2 fruit fly cellular contexts compared by ENCODE assay signal in genomic region chr3L:10735095-10735494, dm6.
A peak's percentile ranks its signal among the peaks of the same experiment; 100 is the strongest.
TF ChIP-seq lines count a peak whose summit lies in the region.

No protein-coding gene starts in this region.

TF ChIP-seq in whole organism, embryonic, 481 proteins besides CTCF, POLR2A, EP300 and RAD21 (continued from another document and continues in another):
- TF ChIP-seq E2f1 (GFP tag; IDR thresholded peaks at IDR 0.05; lab: Robert Waterston, UW) (peak; percentile 24; the same call in 1 of the 2 replicates), ssp (GFP tag; IDR thresholded peaks at IDR 0.05; lab: Robert Waterston, UW) (peak; percentile 40), CG14441 (GFP tag; IDR thresholded peaks at IDR 0.05; lab: Robert Waterston, UW) (0 out of 2 replicates have a peak, but pooled peaks have one; percentile 23), CG4707 (GFP tag; optimal IDR thresholded peaks at IDR 0.05; lab: Kevin White, UChicago) (peak; percentile 38), ci (GFP tag; IDR thresholded peaks at IDR 0.05; lab: Robert Waterston, UW) (peak; percentile 79), Fer3 (tag; optimal IDR thresholded peaks at IDR 0.05; lab: Kevin White, UChicago) (peak; percentile 70), CoRest (tag; optimal IDR thresholded peaks at IDR 0.05; lab: Kevin White, UChicago) (peak; percentile 73), abd-A (tag; optimal IDR thresholded peaks at IDR 0.05; lab: Kevin White, UChicago) (peak; percentile 0), CG7357 (GFP tag; IDR thresholded peaks at IDR 0.05; lab: Robert Waterston, UW) (0 out of 3 replicates have a peak, but pooled peaks have one; percentile 23), jing (GFP tag; optimal IDR thresholded peaks at IDR 0.05; lab: Kevin White, UChicago) (peak; percentile 38), Hr51 (GFP tag; optimal IDR thresholded peaks at IDR 0.05; lab: Kevin White, UChicago) (peak in 1 of 2 experiments; percentile 78), BEAF-32 (GFP tag; optimal IDR thresholded peaks at IDR 0.05; lab: Kevin White, UChicago) (no peak), CG12219 (GFP tag; optimal IDR thresholded peaks at IDR 0.05; lab: Kevin White, UChicago) (peak; percentile 58), crc (GFP tag; optimal IDR thresholded peaks at IDR 0.05; lab: Kevin White, UChicago) (peak; percentile 64), HmgZ (tag; optimal IDR thresholded peaks at IDR 0.05; lab: Kevin White, UChicago) (peak; percentile 54), D (optimal IDR thresholded peaks at IDR 0.05; lab: Kevin White, UChicago) (no peak), D (GFP tag; optimal IDR thresholded peaks at IDR 0.05; lab: Kevin White, UChicago) (no peak), CG10979 (tag; optimal IDR thresholded peaks at IDR 0.05; lab: Kevin White, UChicago) (peak; percentile 17), ase (GFP tag; IDR thresholded peaks at IDR 0.05; lab: Robert Waterston, UW) (0 out of 3 replicates have a peak, but pooled peaks have one; percentile 38), nau (GFP tag; optimal IDR thresholded peaks at IDR 0.05; lab: Kevin White, UChicago) (no peak), CG18011 (GFP tag; optimal IDR thresholded peaks at IDR 0.05; lab: Kevin White, UChicago) (no peak), dmrt99B (tag; optimal IDR thresholded peaks at IDR 0.05; lab: Kevin White, UChicago) (peak; percentile 60), zfh2 (GFP tag; optimal IDR thresholded peaks at IDR 0.05; lab: Kevin White, UChicago) (no peak), H15 (GFP tag; IDR thresholded peaks at IDR 0.05; lab: Robert Waterston, UW) (no peak), yki (optimal IDR thresholded peaks at IDR 0.05; lab: Kevin White, UChicago) (no peak), C15 (GFP tag; IDR thresholded peaks at IDR 0.05; lab: Robert Waterston, UW) (peak; percentile 70; the same call in 1 of the 3 replicates), sens (GFP tag; lab: Kevin White, UChicago) (peak; percentile 88), eyg (GFP tag; optimal IDR thresholded peaks at IDR 0.05; lab: Kevin White, UChicago) (peak; percentile 8), cas (GFP tag; IDR thresholded peaks at IDR 0.05; lab: Robert Waterston, UW) (peak; percentile 65; the same call in 1 of the 2 replicates), CG10366 (GFP tag; IDR thresholded peaks at IDR 0.05; lab: Robert Waterston, UW) (peak; percentile 68), gcm (GFP tag; optimal IDR thresholded peaks at IDR 0.05; lab: Kevin White, UChicago) (peak; percentile 1), CG4404 (GFP tag; IDR thresholded peaks at IDR 0.05; lab: Robert Waterston, UW) (peak; percentile 20; the same call in 1 of the 2 replicates), CG13424 (tag; optimal IDR thresholded peaks at IDR 0.05; lab: Kevin White, UChicago) (peak; percentile 76), CG16815 (GFP tag; optimal IDR thresholded peaks at IDR 0.05; lab: Kevin White, UChicago) (peak; percentile 28), CG32772 (GFP tag; IDR thresholded peaks at IDR 0.05; lab: Robert Waterston, UW) (0 out of 2 replicates have a peak, but pooled peaks have one; percentile 25), pnt (GFP tag; optimal IDR thresholded peaks at IDR 0.05; lab: Kevin White, UChicago) (peak; percentile 43), Taf1 (GFP tag; IDR thresholded peaks at IDR 0.05; lab: Robert Waterston, UW) (no peak), CG9215 (GFP tag; IDR thresholded peaks at IDR 0.05; lab: Robert Waterston, UW) (0 out of 2 replicates have a peak, but pooled peaks have one; percentile 31), mam (GFP tag; optimal IDR thresholded peaks at IDR 0.05; lab: Kevin White, UChicago) (peak; percentile 82), CG12104 (GFP tag; optimal IDR thresholded peaks at IDR 0.05; lab: Kevin White, UChicago) (peak; percentile 32), CG13775 (GFP tag; optimal IDR thresholded peaks at IDR 0.05; lab: Kevin White, UChicago) (peak; percentile 22), Ets65A (GFP tag; lab: Kevin White, UChicago) (peak; percentile 97), tio (GFP tag; optimal IDR thresholded peaks at IDR 0.05; lab: Kevin White, UChicago) (peak; percentile 76), otp (GFP tag; IDR thresholded peaks at IDR 0.05; lab: Robert Waterston, UW) (0 out of 3 replicates have a peak, but pooled peaks have one; percentile 50), ewg (GFP tag; optimal IDR thresholded peaks at IDR 0.05; lab: Kevin White, UChicago) (peak; percentile 48), dmrt11E (tag; optimal IDR thresholded peaks at IDR 0.05; lab: Kevin White, UChicago) (peak; percentile 6), sens-2 (GFP tag; IDR thresholded peaks at IDR 0.05; lab: Robert Waterston, UW) (peak; percentile 51; the same call in 1 of the 2 replicates), CG5953 (GFP tag; IDR thresholded peaks at IDR 0.05; lab: Robert Waterston, UW) (peak; percentile 62), odd (GFP tag; optimal IDR thresholded peaks at IDR 0.05; lab: Kevin White, UChicago) (peak; percentile 22), bcd (GFP tag; optimal IDR thresholded peaks at IDR 0.05; lab: Kevin White, UChicago) (peak; percentile 27), CG30431 (GFP tag; optimal IDR thresholded peaks at IDR 0.05; lab: Kevin White, UChicago) (peak; percentile 20), kni (GFP tag; optimal IDR thresholded peaks at IDR 0.05; lab: Kevin White, UChicago) (no peak), CG32532 (GFP tag; IDR thresholded peaks at IDR 0.05; lab: Robert Waterston, UW) (peak; percentile 49; the same call in 1 of the 2 replicates), CG8388 (GFP tag; optimal IDR thresholded peaks at IDR 0.05; lab: Kevin White, UChicago) (peak; percentile 38), CG2120 (GFP tag; optimal IDR thresholded peaks at IDR 0.05; lab: Kevin White, UChicago) (peak; percentile 86), NK7.1 (GFP tag; optimal IDR thresholded peaks at IDR 0.05; lab: Kevin White, UChicago) (peak; percentile 36), CG7372 (GFP tag; IDR thresholded peaks at IDR 0.05; lab: Robert Waterston, UW) (peak; percentile 42; the same call in 1 of the 2 replicates), Abd-B (GFP tag; optimal IDR thresholded peaks at IDR 0.05; lab: Kevin White, UChicago) (peak; percentile 68), lmd (GFP tag; IDR thresholded peaks at IDR 0.05; lab: Robert Waterston, UW) (peak; percentile 78), CG11723 (GFP tag; optimal IDR thresholded peaks at IDR 0.05; lab: Kevin White, UChicago) (no peak), Meics (GFP tag; optimal IDR thresholded peaks at IDR 0.05; lab: Kevin White, UChicago) (peak; percentile 58), stwl (tag; optimal IDR thresholded peaks at IDR 0.05; lab: Kevin White, UChicago) (no peak), Adf1 (GFP tag; IDR thresholded peaks at IDR 0.05; lab: Robert Waterston, UW) (peak; percentile 27; the same call in 1 of the 2 replicates), br (optimal IDR thresholded peaks at IDR 0.05; lab: Kevin White, UChicago) (no peak)

TF ChIP-seq in whole organism, prepupa, 60 proteins besides CTCF, POLR2A, EP300 and RAD21 (continued from another document):
- peak; percentile 22 for TF ChIP-seq Smox (GFP tag; optimal IDR thresholded peaks at IDR 0.05; lab: Kevin White, UChicago)
- peak; percentile 44 for TF ChIP-seq CG3032 (tag; optimal IDR thresholded peaks at IDR 0.05; lab: Kevin White, UChicago)
- TF ChIP-seq CG16779 (tag; optimal IDR thresholded peaks at IDR 0.05; lab: Kevin White, UChicago) = no peak
- TF ChIP-seq Gug (GFP tag; IDR thresholded peaks at IDR 0.05; lab: Robert Waterston, UW) = peak; percentile 44
- TF ChIP-seq cyc (GFP tag; optimal IDR thresholded peaks at IDR 0.05; lab: Kevin White, UChicago) = no peak
- TF ChIP-seq dac (GFP tag; optimal IDR thresholded peaks at IDR 0.05; lab: Kevin White, UChicago) = no peak
- peak; percentile 76 for TF ChIP-seq CG32006 (GFP tag; optimal IDR thresholded peaks at IDR 0.05; lab: Kevin White, UChicago)
- peak; percentile 6 for TF ChIP-seq CG6792 (GFP tag; optimal IDR thresholded peaks at IDR 0.05; lab: Kevin White, UChicago)
- TF ChIP-seq OdsH (GFP tag; optimal IDR thresholded peaks at IDR 0.05; lab: Kevin White, UChicago) = peak; percentile 60
- peak; percentile 2 for TF ChIP-seq CG34406 (GFP tag; optimal IDR thresholded peaks at IDR 0.05; lab: Kevin White, UChicago)
- TF ChIP-seq esn (GFP tag; optimal IDR thresholded peaks at IDR 0.05; lab: Kevin White, UChicago) = peak; percentile 2
- TF ChIP-seq Met (GFP tag; optimal IDR thresholded peaks at IDR 0.05; lab: Kevin White, UChicago) = peak; percentile 46
- no peak for TF ChIP-seq vri (GFP tag; optimal IDR thresholded peaks at IDR 0.05; lab: Kevin White, UChicago)
- peak; percentile 26 for TF ChIP-seq spab (GFP tag; optimal IDR thresholded peaks at IDR 0.05; lab: Kevin White, UChicago)
- peak; percentile 42 for TF ChIP-seq svp (GFP tag; lab: Kevin White, UChicago)
- TF ChIP-seq CG6854 (GFP tag; optimal IDR thresholded peaks at IDR 0.05; lab: Kevin White, UChicago) = no peak
- peak; percentile 73 for TF ChIP-seq CG6163 (GFP tag; IDR thresholded peaks at IDR 0.05; lab: Robert Waterston, UW)
- 0 out of 3 replicates have a peak, but pooled peaks have one; percentile 51 for TF ChIP-seq eg (GFP tag; IDR thresholded peaks at IDR 0.05; lab: Robert Waterston, UW)
- no peak for TF ChIP-seq CG8319 (GFP tag; optimal IDR thresholded peaks at IDR 0.05; lab: Kevin White, UChicago)
- TF ChIP-seq Sox102F (GFP tag; optimal IDR thresholded peaks at IDR 0.05; lab: Kevin White, UChicago) = no peak
- peak; percentile 60 for TF ChIP-seq pdm3 (GFP tag; optimal IDR thresholded peaks at IDR 0.05; lab: Kevin White, UChicago)
- TF ChIP-seq CG1621 (tag; optimal IDR thresholded peaks at IDR 0.05; lab: Kevin White, UChicago) = no peak
- TF ChIP-seq Lpt (GFP tag; optimal IDR thresholded peaks at IDR 0.05; lab: Kevin White, UChicago) = no peak
- TF ChIP-seq fd85E (GFP tag; optimal IDR thresholded peaks at IDR 0.05; lab: Kevin White, UChicago) = no peak
- TF ChIP-seq fd59A (GFP tag; optimal IDR thresholded peaks at IDR 0.05; lab: Kevin White, UChicago) = no peak
- peak; percentile 40 for TF ChIP-seq CG10631 (GFP tag; optimal IDR thresholded peaks at IDR 0.05; lab: Kevin White, UChicago)
